Worm (Caenorhabditis elegans) whole organism, young adult: ENCODE measurements around the gene srv-26.
A peak's percentile ranks its signal among the peaks of the same experiment; 100 is the strongest.

Source experiments
- B0035.1 ChIP-seq: sonication (generic microtip); optimal IDR thresholded peaks from 2 replicates; lab custom pipeline; 2016; ENCODE audit warnings: missing genetic modification characterization, mild to moderate bottlenecking, missing compliant biosample characterization, missing genotype, missing genetic modification reagents
- C06A6.2 ChIP-seq: fragments of 200-800 bp; sonication (Bioruptor generic); conservative IDR thresholded peaks from 2 replicates; pipeline ENCODE4 v1.3.6; 2022; ENCODE audit warnings: missing genetic modification characterization, missing compliant biosample characterization
- C17E4.6 ChIP-seq: fragments of 200-800 bp; sonication (Bioruptor generic); IDR thresholded peaks from 2 replicates; pipeline ENCODE4 v1.3.6; 2022; ENCODE audit warnings: missing genetic modification reagents, missing genetic modification characterization, missing compliant biosample characterization
- F10E7.11 ChIP-seq: sonication (generic microtip); optimal IDR thresholded peaks from 2 replicates; lab custom pipeline; 2017; ENCODE audit warnings: mild to moderate bottlenecking, missing genetic modification characterization, moderate library complexity, missing compliant biosample characterization
- F23B12.7 ChIP-seq: sonication (generic microtip); optimal IDR thresholded peaks from 2 replicates; lab custom pipeline; 2017; ENCODE audit warnings: missing genetic modification characterization, mild to moderate bottlenecking, missing compliant biosample characterization, antibody characterized with exemption, moderate library complexity; ENCODE audit not compliant: insufficient read depth
- F57A8.1 ChIP-seq: fragments of 200-800 bp; sonication (Bioruptor generic); optimal IDR thresholded peaks from 2 replicates; lab custom pipeline; 2018; ENCODE audit warnings: mild to moderate bottlenecking, missing genetic modification characterization, moderate library complexity, missing compliant biosample characterization
- K11D2.4 ChIP-seq: fragments of 200-800 bp; sonication (Bioruptor generic); IDR thresholded peaks from 2 replicates; pipeline ENCODE4 v1.3.6; 2022; ENCODE audit warnings: missing genetic modification reagents, missing genetic modification characterization, missing compliant biosample characterization
- Y56A3A.18 ChIP-seq: fragments of 200-800 bp; sonication (Bioruptor generic); IDR thresholded peaks from 2 replicates; pipeline ENCODE4 v1.3.6; 2022; ENCODE audit warnings: missing genetic modification reagents, missing genetic modification characterization, missing compliant biosample characterization
- Y95B8A.8 ChIP-seq: fragments of 200-800 bp; sonication (Bioruptor generic); IDR thresholded peaks from 2 replicates; pipeline ENCODE4 v1.3.6; 2022; ENCODE audit warnings: missing genetic modification reagents, missing genetic modification characterization, missing compliant biosample characterization
- ZK185.1 ChIP-seq: sonication (generic microtip); optimal IDR thresholded peaks from 2 replicates; lab custom pipeline; 2016; ENCODE audit warnings: mild to moderate bottlenecking, missing genetic modification characterization, missing compliant biosample characterization; ENCODE audit not compliant: poor library complexity, severe bottlenecking
- attf-3 ChIP-seq: fragments of 200-800 bp; sonication (Bioruptor generic); conservative IDR thresholded peaks from 2 replicates; pipeline ENCODE4 v1.3.6; 2022; ENCODE audit warnings: missing genetic modification reagents, missing genetic modification characterization, missing compliant biosample characterization
- attf-5 ChIP-seq: fragments of 200-800 bp; sonication (Bioruptor generic); optimal IDR thresholded peaks from 2 replicates; lab custom pipeline; 2018; ENCODE audit warnings: mild to moderate bottlenecking, missing genetic modification characterization, missing compliant biosample characterization
- attf-6 ChIP-seq: fragments of 200-800 bp; sonication (Bioruptor generic); IDR thresholded peaks from 2 replicates; pipeline ENCODE4 v1.3.6; 2022; ENCODE audit warnings: missing genetic modification reagents, missing genetic modification characterization, missing compliant biosample characterization
- ceh-100 ChIP-seq: fragments of 200-800 bp; sonication (Bioruptor generic); IDR thresholded peaks from 2 replicates; pipeline ENCODE4 v1.3.6; 2022; ENCODE audit warnings: missing genetic modification reagents, missing genetic modification characterization, missing compliant biosample characterization
- ceh-58 ChIP-seq: fragments of 200-800 bp; sonication (Bioruptor generic); IDR thresholded peaks from 2 replicates; pipeline ENCODE4 v1.3.6; 2022; ENCODE audit warnings: missing genetic modification characterization, missing compliant biosample characterization
- chd-7 ChIP-seq: sonication (generic microtip); optimal IDR thresholded peaks from 2 replicates; lab custom pipeline; 2016; ENCODE audit warnings: mild to moderate bottlenecking, missing genetic modification characterization, moderate library complexity, missing compliant biosample characterization
- egl-18 ChIP-seq: fragments of 200-800 bp; sonication (Bioruptor generic); IDR thresholded peaks from 2 replicates; pipeline ENCODE4 v1.3.6; 2022; ENCODE audit warnings: missing genetic modification reagents, missing genetic modification characterization, missing compliant biosample characterization
- egrh-3 ChIP-seq: fragments of 200-800 bp; sonication (Bioruptor generic); IDR thresholded peaks from 2 replicates; pipeline ENCODE4 v1.3.6; 2022; ENCODE audit warnings: missing genetic modification reagents, missing genetic modification characterization, missing compliant biosample characterization
- ekl-4 ChIP-seq: fragments of 200-800 bp; sonication (Bioruptor generic); IDR thresholded peaks from 2 replicates; pipeline ENCODE4 v1.3.6; 2022; ENCODE audit warnings: missing genetic modification reagents, missing genetic modification characterization, missing compliant biosample characterization
- ets-4 ChIP-seq: fragments of 200-800 bp; sonication (Bioruptor generic); optimal IDR thresholded peaks from 2 replicates; lab custom pipeline; 2018; ENCODE audit warnings: mild to moderate bottlenecking, missing genetic modification characterization, missing compliant biosample characterization
- him-1 ChIP-seq: sonication (generic microtip); optimal IDR thresholded peaks from 2 replicates; lab custom pipeline; 2016; ENCODE audit warnings: missing genotype, missing genetic modification reagents, missing genetic modification characterization, missing compliant biosample characterization
- hlh-12 ChIP-seq: sonication (generic microtip); optimal IDR thresholded peaks from 2 replicates; lab custom pipeline; 2016; ENCODE audit warnings: missing genetic modification characterization, missing compliant biosample characterization
- hsf-1 ChIP-seq: fragments of 200-800 bp; sonication (Bioruptor generic); IDR thresholded peaks from 2 replicates; pipeline ENCODE4 v1.3.6; 2022; ENCODE audit warnings: missing genetic modification reagents, missing genetic modification characterization, missing compliant biosample characterization
- let-526 ChIP-seq: fragments of 200-800 bp; sonication (Bioruptor generic); IDR thresholded peaks from 2 replicates; pipeline ENCODE4 v1.3.6; 2022; ENCODE audit warnings: missing genetic modification reagents, missing genetic modification characterization, missing compliant biosample characterization
- let-607 ChIP-seq, 2 experiments: fragments of 200-800 bp in 1 of 2; sonication (Bioruptor generic) in 1 of 2; sonication (generic microtip) in 1 of 2; optimal IDR thresholded peaks; 2 replicates each; lab custom pipeline; 2016 to 2018; ENCODE audit warnings: mild to moderate bottlenecking in 2 of 2, missing compliant biosample characterization in 2 of 2, missing genetic modification characterization in 2 of 2, moderate library complexity in 2 of 2, missing genotype in 1 of 2
- lin-26 ChIP-seq: fragments of 200-800 bp; sonication (Bioruptor generic); IDR thresholded peaks from 2 replicates; pipeline ENCODE4 v1.3.6; 2022; ENCODE audit warnings: missing genetic modification reagents, missing genetic modification characterization, missing compliant biosample characterization
- lin-54 ChIP-seq: fragments of 200-800 bp; sonication (Bioruptor generic); optimal IDR thresholded peaks from 2 replicates; lab custom pipeline; 2018; ENCODE audit warnings: mild to moderate bottlenecking, missing genetic modification characterization, missing compliant biosample characterization
- lsl-1 ChIP-seq: fragments of 200-800 bp; sonication (Bioruptor generic); optimal IDR thresholded peaks from 2 replicates; lab custom pipeline; 2018; ENCODE audit warnings: mild to moderate bottlenecking, missing genetic modification characterization, moderate library complexity, missing compliant biosample characterization
- lsy-27 ChIP-seq: sonication (generic microtip); optimal IDR thresholded peaks from 2 replicates; lab custom pipeline; 2017; ENCODE audit warnings: missing genetic modification characterization, mild to moderate bottlenecking, missing compliant biosample characterization, antibody characterized with exemption, missing genotype, borderline replicate concordance; ENCODE audit not compliant: insufficient read depth
- madf-10 ChIP-seq: sonication (generic microtip); optimal IDR thresholded peaks from 2 replicates; lab custom pipeline; 2016; ENCODE audit warnings: mild to moderate bottlenecking, missing genetic modification characterization, missing compliant biosample characterization
- mxl-1 ChIP-seq: sonication (generic microtip); optimal IDR thresholded peaks from 2 replicates; lab custom pipeline; 2016; ENCODE audit warnings: missing genetic modification characterization, missing compliant biosample characterization
- nfya-1 ChIP-seq: sonication (generic microtip); optimal IDR thresholded peaks from 2 replicates; lab custom pipeline; 2017; ENCODE audit warnings: antibody characterized with exemption, missing compliant biosample characterization, missing genetic modification characterization, borderline replicate concordance; ENCODE audit not compliant: insufficient read depth
- rpc-1 ChIP-seq, 2 experiments: fragments of 150-350 bp in 1 of 2; sonication (generic microtip) in 1 of 2; optimal IDR thresholded peaks; 2 replicates each; lab custom pipeline; 2014 to 2018; ENCODE audit warnings: missing biosample characterization in 1 of 2, missing genetic modification characterization in 1 of 2, missing genetic modification reagents in 1 of 2, missing genotype in 1 of 2
- snpc-1.1 ChIP-seq: sonication (generic microtip); optimal IDR thresholded peaks from 2 replicates; lab custom pipeline; 2017; ENCODE audit warnings: missing genetic modification characterization, mild to moderate bottlenecking, missing compliant biosample characterization, antibody characterized with exemption, moderate library complexity, missing genotype, missing genetic modification reagents; ENCODE audit not compliant: insufficient read depth
- snpc-1.3 ChIP-seq: sonication (generic microtip); optimal IDR thresholded peaks from 2 replicates; lab custom pipeline; 2017; ENCODE audit warnings: missing genetic modification characterization, mild to moderate bottlenecking, missing compliant biosample characterization, antibody characterized with exemption, moderate library complexity, missing genotype, missing genetic modification reagents; ENCODE audit not compliant: insufficient read depth
- somi-1 ChIP-seq: fragments of 200-800 bp; sonication (Bioruptor generic); optimal IDR thresholded peaks from 2 replicates; lab custom pipeline; 2018; ENCODE audit warnings: mild to moderate bottlenecking, missing genetic modification characterization, missing compliant biosample characterization
- tbx-9 ChIP-seq: sonication (generic microtip); optimal IDR thresholded peaks from 2 replicates; lab custom pipeline; 2016; ENCODE audit warnings: borderline replicate concordance, missing genetic modification characterization, inconsistent platforms, missing compliant biosample characterization
- tlf-1 ChIP-seq: fragments of 200-800 bp; sonication (Bioruptor generic); optimal IDR thresholded peaks from 2 replicates; lab custom pipeline; 2018; ENCODE audit warnings: mild to moderate bottlenecking, missing genetic modification characterization, missing compliant biosample characterization
- unc-130 ChIP-seq: sonication (generic microtip); optimal IDR thresholded peaks from 2 replicates; lab custom pipeline; 2016; ENCODE audit warnings: missing genetic modification reagents, missing genetic modification characterization, missing compliant biosample characterization
- zfh-2 ChIP-seq: fragments of 200-800 bp; sonication (Bioruptor generic); conservative IDR thresholded peaks from 2 replicates; pipeline ENCODE4 v1.3.6; 2022; ENCODE audit warnings: missing genetic modification reagents, missing genetic modification characterization, missing compliant biosample characterization
- ztf-22 ChIP-seq: fragments of 200-800 bp; sonication (Bioruptor generic); optimal IDR thresholded peaks from 2 replicates; lab custom pipeline; 2018; ENCODE audit warnings: mild to moderate bottlenecking, missing genetic modification characterization, moderate library complexity, missing compliant biosample characterization
- ztf-26 ChIP-seq: sonication (generic microtip); optimal IDR thresholded peaks from 2 replicates; lab custom pipeline; 2017; ENCODE audit warnings: missing genetic modification characterization, missing compliant biosample characterization
- ztf-3 ChIP-seq: fragments of 200-800 bp; sonication (Bioruptor generic); optimal IDR thresholded peaks from 2 replicates; lab custom pipeline; 2018; ENCODE audit warnings: mild to moderate bottlenecking, missing genetic modification characterization, missing compliant biosample characterization
- ztf-6 ChIP-seq: fragments of 200-800 bp; sonication (Bioruptor generic); IDR thresholded peaks from 2 replicates; pipeline ENCODE4 v1.3.6; 2022; ENCODE audit warnings: missing genetic modification reagents, missing genetic modification characterization, missing compliant biosample characterization

Gene srv-26

DNA sequence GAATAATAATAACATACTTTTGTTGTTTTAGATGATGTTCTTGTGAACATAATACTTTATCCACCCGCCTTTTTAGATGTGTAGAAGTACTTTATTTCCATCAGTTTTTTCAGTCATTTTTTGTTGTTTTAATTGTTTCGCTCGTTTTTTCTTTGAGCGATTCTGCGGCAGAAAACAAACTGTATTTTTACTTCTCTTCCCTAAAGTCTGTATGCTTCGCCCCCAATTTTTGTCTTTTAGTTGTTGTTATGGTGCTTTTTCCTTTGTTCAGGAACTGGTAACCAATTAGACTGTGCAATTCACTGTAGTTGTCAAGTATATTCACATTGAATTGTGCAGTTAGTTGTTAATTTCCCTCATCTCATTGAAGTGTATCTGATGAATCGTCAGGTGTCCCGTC lies 24.1 kb upstream of the srv-26 start (continued):
- 0 out of 2 replicates have a peak, but pooled peaks have one; percentile 71 for TF ChIP-seq Y56A3A.18 (GFP tag; lab: Robert Waterston, UW)
- no peak for TF ChIP-seq B0035.1 (tag; lab: Kevin White, UChicago)
- no peak for TF ChIP-seq attf-3
- TF ChIP-seq him-1 (tag; lab: Kevin White, UChicago) = no peak
- no peak for TF ChIP-seq zfh-2 (GFP tag; lab: Robert Waterston, UW)
- TF ChIP-seq ceh-100 = no peak
- peak; percentile 70; the same call in 1 of the 2 replicates for TF ChIP-seq attf-6
- TF ChIP-seq ztf-26 (tag; lab: Kevin White, UChicago) = no peak
- TF ChIP-seq ZK185.1 (tag; lab: Kevin White, UChicago) = no peak
- peak; percentile 19 for TF ChIP-seq snpc-1.3 (tag; lab: Kevin White, UChicago)
- no peak for TF ChIP-seq ets-4
- TF ChIP-seq lin-26 (GFP tag; lab: Robert Waterston, UW) = no peak
- TF ChIP-seq ekl-4 (GFP tag; lab: Robert Waterston, UW) = peak; percentile 48; the same call in 1 of the 2 replicates
- TF ChIP-seq lin-54 (GFP tag; lab: Kevin White, UChicago) = peak; percentile 31
- TF ChIP-seq ceh-58 = no peak
- no peak for TF ChIP-seq lsy-27 (tag; lab: Kevin White, UChicago)
- no peak for TF ChIP-seq nfya-1 (tag; lab: Kevin White, UChicago)
- TF ChIP-seq ztf-3 = no peak
- TF ChIP-seq ztf-22 (GFP tag; lab: Kevin White, UChicago) = no peak
- no peak for TF ChIP-seq egl-18 (GFP tag; lab: Robert Waterston, UW)
- TF ChIP-seq tlf-1 (GFP tag; lab: Kevin White, UChicago) = no peak
- TF ChIP-seq tbx-9 (tag; lab: Kevin White, UChicago) = peak; percentile 32
- no peak for TF ChIP-seq C17E4.6
- peak; percentile 40 for TF ChIP-seq mxl-1 (tag; lab: Kevin White, UChicago)
- TF ChIP-seq snpc-1.1 = no peak
- TF ChIP-seq attf-5 (GFP tag; lab: Kevin White, UChicago) = no peak
- TF ChIP-seq, all 124 proteins: peak for 30

DNA sequence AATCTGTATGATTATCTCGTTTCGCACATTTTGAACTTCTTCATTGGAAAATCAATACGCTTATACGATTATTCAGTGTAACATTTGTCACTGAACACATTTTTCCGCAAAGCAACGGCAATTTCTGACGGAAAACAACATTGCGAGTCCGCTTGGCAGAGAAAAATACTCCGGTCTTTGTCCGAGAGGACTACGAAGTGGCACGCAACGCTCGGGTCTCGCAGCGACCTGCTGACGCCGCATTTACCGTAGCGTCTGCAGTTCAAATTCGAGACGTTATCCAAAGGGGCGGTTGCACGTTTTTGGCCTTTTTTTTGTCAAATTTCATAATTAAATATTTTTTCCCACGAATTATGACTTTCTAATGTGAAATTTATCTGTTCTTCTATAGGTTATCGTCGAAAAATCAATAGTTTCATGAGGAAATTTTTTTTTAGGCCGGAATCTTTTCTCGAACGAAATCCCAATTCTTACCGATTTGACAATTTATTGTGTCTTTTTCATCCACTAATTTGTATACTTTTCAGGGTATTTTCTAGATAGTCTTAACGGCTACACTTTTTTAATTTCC lies 22.1 kb upstream of the srv-26 start, which contains the start of gene sqd-1:
sqd-1 (plus strand) TSS at position 521 of the 571 bp plus-strand sequence.
- TF ChIP-seq Y95B8A.8 (GFP tag; lab: Robert Waterston, UW) = peak; percentile 92
- TF ChIP-seq hlh-12 (tag; lab: Kevin White, UChicago) = no peak
- peak; percentile 90 for TF ChIP-seq chd-7 (tag; lab: Kevin White, UChicago)
- TF ChIP-seq Y56A3A.18 (GFP tag; lab: Robert Waterston, UW) = peak; percentile 91
- peak; percentile 62 for TF ChIP-seq unc-130
- TF ChIP-seq F57A8.1 (GFP tag; lab: Kevin White, UChicago) = no peak
- TF ChIP-seq egrh-3 = peak; percentile 57; the same call in 1 of the 2 replicates
- TF ChIP-seq C06A6.2 = peak; percentile 90
- peak; percentile 79; the same call in 1 of the 2 replicates for TF ChIP-seq attf-6
- TF ChIP-seq ZK185.1 (tag; lab: Kevin White, UChicago) = peak; percentile 82
- peak; percentile 93 for TF ChIP-seq K11D2.4 (GFP tag; lab: Robert Waterston, UW)
- TF ChIP-seq F23B12.7 = peak; percentile 93
- TF ChIP-seq madf-10 (tag; lab: Kevin White, UChicago) = peak; percentile 84
- peak; percentile 76; the same call in 1 of the 2 replicates for TF ChIP-seq hsf-1 (GFP tag; lab: Robert Waterston, UW)
- TF ChIP-seq somi-1 (GFP tag; lab: Kevin White, UChicago) = peak; percentile 22
- no peak for TF ChIP-seq tbx-9 (tag; lab: Kevin White, UChicago)
- TF ChIP-seq ztf-26 (tag; lab: Kevin White, UChicago) = peak; percentile 88
- peak; percentile 84 to 93 for TF ChIP-seq let-607 (tag; optimal IDR thresholded peaks at IDR 0.05; lab: Kevin White, UChicago)
- peak; percentile 82 for TF ChIP-seq lsl-1 (GFP tag; lab: Kevin White, UChicago)
- TF ChIP-seq let-526 (GFP tag; lab: Robert Waterston, UW) = peak; percentile 89
- TF ChIP-seq tlf-1 (GFP tag; lab: Kevin White, UChicago) = peak; percentile 93
- peak; percentile 14 for TF ChIP-seq rpc-1 (optimal IDR thresholded peaks at IDR 0.05; lab: Kevin White, UChicago)
- no peak for TF ChIP-seq rpc-1 (tag; optimal IDR thresholded peaks at IDR 0.05; lab: Kevin White, UChicago)
- TF ChIP-seq F10E7.11 (tag; lab: Kevin White, UChicago) = no peak
- peak; percentile 78 for TF ChIP-seq ztf-6 (GFP tag; lab: Robert Waterston, UW)
